Worm (Caenorhabditis elegans) whole organism, young adult: Measurements from ENCODE around the gene nlp-25.

Experiments
- B0035.1 ChIP-seq: sonication (generic microtip); optimal IDR thresholded peaks from 2 replicates; lab custom pipeline; 2016; ENCODE audit warnings: missing genetic modification characterization, mild to moderate bottlenecking, missing compliant biosample characterization, missing genotype, missing genetic modification reagents
- B0336.3 ChIP-seq: fragments of 200-800 bp; sonication (Bioruptor generic); IDR thresholded peaks from 2 replicates; pipeline ENCODE4 v1.3.6; 2022; ENCODE audit warnings: missing genetic modification characterization, missing compliant biosample characterization
- C17E4.6 ChIP-seq: fragments of 200-800 bp; sonication (Bioruptor generic); IDR thresholded peaks from 2 replicates; pipeline ENCODE4 v1.3.6; 2022; ENCODE audit warnings: missing genetic modification reagents, missing genetic modification characterization, missing compliant biosample characterization
- K11D2.4 ChIP-seq: fragments of 200-800 bp; sonication (Bioruptor generic); IDR thresholded peaks from 2 replicates; pipeline ENCODE4 v1.3.6; 2022; ENCODE audit warnings: missing genetic modification reagents, missing genetic modification characterization, missing compliant biosample characterization
- Y95B8A.8 ChIP-seq: fragments of 200-800 bp; sonication (Bioruptor generic); IDR thresholded peaks from 2 replicates; pipeline ENCODE4 v1.3.6; 2022; ENCODE audit warnings: missing genetic modification reagents, missing genetic modification characterization, missing compliant biosample characterization
- akir-1 ChIP-seq: fragments of 200-800 bp; sonication (Bioruptor generic); optimal IDR thresholded peaks from 2 replicates; lab custom pipeline; 2018; ENCODE audit warnings: mild to moderate bottlenecking, missing genetic modification characterization, moderate library complexity, missing compliant biosample characterization
- athp-1 ChIP-seq: sonication (generic microtip); optimal IDR thresholded peaks from 2 replicates; lab custom pipeline; 2017; ENCODE audit warnings: mild to moderate bottlenecking, missing genetic modification characterization, missing compliant biosample characterization
- bed-1 ChIP-seq: fragments of 200-800 bp; sonication (Bioruptor generic); IDR thresholded peaks from 2 replicates; pipeline ENCODE4 v1.3.6; 2022; ENCODE audit warnings: missing genetic modification reagents, missing genetic modification characterization, missing compliant biosample characterization
- ccch-3 ChIP-seq: fragments of 200-800 bp; sonication (Bioruptor generic); optimal IDR thresholded peaks from 2 replicates; lab custom pipeline; 2018; ENCODE audit warnings: mild to moderate bottlenecking, missing genetic modification characterization, missing compliant biosample characterization
- cebp-1 ChIP-seq, 2 experiments: fragments of 200-800 bp in 1 of 2; sonication (Bioruptor generic) in 1 of 2; sonication (generic microtip) in 1 of 2; IDR thresholded peaks in 1 of 2; optimal IDR thresholded peaks in 1 of 2; 2 replicates each; pipeline versions ENCODE4 v1.3.6 to Lab custom; 2017 to 2022; ENCODE audit warnings: missing compliant biosample characterization in 2 of 2, missing genetic modification characterization in 2 of 2, mild to moderate bottlenecking in 1 of 2, missing genetic modification reagents in 1 of 2, moderate library complexity in 1 of 2
- ceh-100 ChIP-seq: fragments of 200-800 bp; sonication (Bioruptor generic); IDR thresholded peaks from 2 replicates; pipeline ENCODE4 v1.3.6; 2022; ENCODE audit warnings: missing genetic modification reagents, missing genetic modification characterization, missing compliant biosample characterization
- ceh-27 ChIP-seq: fragments of 200-800 bp; sonication (Bioruptor generic); optimal IDR thresholded peaks from 2 replicates; lab custom pipeline; 2018; ENCODE audit warnings: mild to moderate bottlenecking, missing genetic modification characterization, moderate library complexity, missing compliant biosample characterization
- egrh-3 ChIP-seq: fragments of 200-800 bp; sonication (Bioruptor generic); IDR thresholded peaks from 2 replicates; pipeline ENCODE4 v1.3.6; 2022; ENCODE audit warnings: missing genetic modification reagents, missing genetic modification characterization, missing compliant biosample characterization
- ets-4 ChIP-seq: fragments of 200-800 bp; sonication (Bioruptor generic); optimal IDR thresholded peaks from 2 replicates; lab custom pipeline; 2018; ENCODE audit warnings: mild to moderate bottlenecking, missing genetic modification characterization, missing compliant biosample characterization
- fkh-3 ChIP-seq: sonication (generic microtip); optimal IDR thresholded peaks from 2 replicates; lab custom pipeline; 2016; ENCODE audit warnings: mild to moderate bottlenecking, missing genetic modification characterization, missing compliant biosample characterization
- hrde-1 ChIP-seq: sonication (generic microtip); optimal IDR thresholded peaks from 2 replicates; lab custom pipeline; 2016; ENCODE audit warnings: missing genetic modification characterization, mild to moderate bottlenecking, missing compliant biosample characterization, moderate library complexity, missing genotype, missing genetic modification reagents, borderline replicate concordance
- lsl-1 ChIP-seq: fragments of 200-800 bp; sonication (Bioruptor generic); optimal IDR thresholded peaks from 2 replicates; lab custom pipeline; 2018; ENCODE audit warnings: mild to moderate bottlenecking, missing genetic modification characterization, moderate library complexity, missing compliant biosample characterization
- mcd-1 ChIP-seq: fragments of 200-800 bp; sonication (Bioruptor generic); IDR thresholded peaks from 2 replicates; pipeline ENCODE4 v1.3.6; 2022; ENCODE audit warnings: missing genetic modification reagents, missing genetic modification characterization, missing compliant biosample characterization
- nfya-1 ChIP-seq: sonication (generic microtip); optimal IDR thresholded peaks from 2 replicates; lab custom pipeline; 2017; ENCODE audit warnings: antibody characterized with exemption, missing compliant biosample characterization, missing genetic modification characterization, borderline replicate concordance; ENCODE audit not compliant: insufficient read depth
- nfyb-1 ChIP-seq: fragments of 200-800 bp; sonication (Bioruptor generic); IDR thresholded peaks from 2 replicates; pipeline ENCODE4 v1.3.6; 2022; ENCODE audit warnings: missing genetic modification reagents, missing genetic modification characterization, missing compliant biosample characterization
- nhr-27 ChIP-seq: fragments of 200-800 bp; sonication (Bioruptor generic); optimal IDR thresholded peaks from 2 replicates; lab custom pipeline; 2018; ENCODE audit warnings: mild to moderate bottlenecking, missing genetic modification characterization, moderate library complexity, missing compliant biosample characterization
- rcor-1 ChIP-seq: fragments of 200-800 bp; sonication (Bioruptor generic); IDR thresholded peaks from 2 replicates; pipeline ENCODE4 v1.3.6; 2022; ENCODE audit warnings: missing genetic modification reagents, missing genetic modification characterization, missing compliant biosample characterization
- rpc-1 ChIP-seq, 2 experiments: fragments of 150-350 bp in 1 of 2; sonication (generic microtip) in 1 of 2; optimal IDR thresholded peaks; 2 replicates each; lab custom pipeline; 2014 to 2018; ENCODE audit warnings: missing biosample characterization in 1 of 2, missing genetic modification characterization in 1 of 2, missing genetic modification reagents in 1 of 2, missing genotype in 1 of 2
- snpc-4 ChIP-seq, 5 experiments: fragments of 150-350 bp in 1 of 5; sonication (generic microtip) in 4 of 5; optimal IDR thresholded peaks; 2 replicates each; lab custom pipeline; 2014 to 2018; ENCODE audit warnings: missing genetic modification characterization in 5 of 5, missing biosample characterization in 3 of 5, antibody characterized with exemption in 2 of 5, mild to moderate bottlenecking in 2 of 5, missing compliant biosample characterization in 2 of 5, missing genotype in 2 of 5, moderate library complexity in 2 of 5, missing genetic modification reagents in 1 of 5
- somi-1 ChIP-seq: fragments of 200-800 bp; sonication (Bioruptor generic); optimal IDR thresholded peaks from 2 replicates; lab custom pipeline; 2018; ENCODE audit warnings: mild to moderate bottlenecking, missing genetic modification characterization, missing compliant biosample characterization
- sptf-2 ChIP-seq: fragments of 200-800 bp; sonication (Bioruptor generic); optimal IDR thresholded peaks from 2 replicates; lab custom pipeline; 2018; ENCODE audit warnings: mild to moderate bottlenecking, missing genetic modification characterization, missing compliant biosample characterization
- tbp1 ChIP-seq: fragments of 200-800 bp; sonication (Bioruptor generic); optimal IDR thresholded peaks from 2 replicates; lab custom pipeline; 2018; ENCODE audit warnings: mild to moderate bottlenecking, missing genetic modification characterization, missing compliant biosample characterization
- xnd-1 ChIP-seq: sonication (generic microtip); optimal IDR thresholded peaks from 2 replicates; lab custom pipeline; 2016; ENCODE audit warnings: missing genotype, missing genetic modification reagents, missing genetic modification characterization, missing compliant biosample characterization
- zfh-2 ChIP-seq: fragments of 200-800 bp; sonication (Bioruptor generic); conservative IDR thresholded peaks from 2 replicates; pipeline ENCODE4 v1.3.6; 2022; ENCODE audit warnings: missing genetic modification reagents, missing genetic modification characterization, missing compliant biosample characterization
- zim-3 ChIP-seq: sonication (generic microtip); optimal IDR thresholded peaks from 2 replicates; lab custom pipeline; 2017; ENCODE audit warnings: mild to moderate bottlenecking, missing genetic modification characterization, moderate library complexity, missing compliant biosample characterization
- ztf-18 ChIP-seq: sonication (generic microtip); optimal IDR thresholded peaks from 2 replicates; lab custom pipeline; 2016; ENCODE audit warnings: missing genotype, mild to moderate bottlenecking, missing genetic modification characterization, missing compliant biosample characterization
- ztf-22 ChIP-seq: fragments of 200-800 bp; sonication (Bioruptor generic); optimal IDR thresholded peaks from 2 replicates; lab custom pipeline; 2018; ENCODE audit warnings: mild to moderate bottlenecking, missing genetic modification characterization, moderate library complexity, missing compliant biosample characterization
- ztf-26 ChIP-seq: sonication (generic microtip); optimal IDR thresholded peaks from 2 replicates; lab custom pipeline; 2017; ENCODE audit warnings: missing genetic modification characterization, missing compliant biosample characterization

The nlp-25 gene

DNA sequence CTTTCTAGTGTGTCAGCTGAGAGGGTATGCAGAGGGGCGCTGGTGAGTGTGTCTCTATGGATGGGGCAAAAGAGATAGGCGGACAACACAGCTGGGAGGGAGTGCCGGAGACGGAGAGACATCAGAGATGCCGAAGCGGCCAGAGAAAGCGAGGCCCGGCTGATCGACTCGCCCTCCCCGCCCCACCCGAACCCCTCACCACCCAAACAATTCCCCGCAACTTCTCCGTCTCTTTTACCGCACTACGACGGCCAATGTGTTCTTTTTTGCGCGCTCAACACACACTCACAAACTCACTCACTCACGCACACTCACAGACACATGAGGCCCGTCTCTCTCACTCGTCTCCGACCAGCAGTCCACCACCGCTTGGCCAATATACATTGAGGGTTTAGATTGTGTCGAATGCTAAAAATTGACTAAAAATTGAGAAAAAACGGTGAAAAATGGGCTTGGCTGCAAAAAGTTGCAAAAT lies 16.5 kb downstream of the nlp-25 start, which contains the start of gene Y43F8C.3 (continued):
- TF ChIP-seq nfyb-1 (GFP tag; lab: Robert Waterston, UW) (peak; percentile 66; the same call in 1 of the 2 replicates), zfh-2 (GFP tag; lab: Robert Waterston, UW) (peak; percentile 99), K11D2.4 (GFP tag; lab: Robert Waterston, UW) (peak; percentile 47; the same call in 1 of the 2 replicates), mcd-1 (GFP tag; lab: Robert Waterston, UW) (peak; percentile 62), rcor-1 (GFP tag; lab: Robert Waterston, UW) (0 out of 2 replicates have a peak, but pooled peaks have one; percentile 38), egrh-3 (GFP tag; lab: Robert Waterston, UW) (peak; percentile 93), tbp1 (GFP tag; lab: Kevin White, UChicago) (peak; percentile 6), nhr-27 (tag; lab: Kevin White, UChicago) (no peak), nfya-1 (tag; lab: Kevin White, UChicago) (no peak), ceh-27 (GFP tag; lab: Kevin White, UChicago) (peak; percentile 84), C17E4.6 (GFP tag; lab: Robert Waterston, UW) (no peak), ccch-3 (GFP tag; lab: Kevin White, UChicago) (no peak), ceh-100 (GFP tag; lab: Robert Waterston, UW) (no peak), zim-3 (tag; lab: Kevin White, UChicago) (no peak), ets-4 (GFP tag; lab: Kevin White, UChicago) (peak; percentile 4), hrde-1 (tag; lab: Kevin White, UChicago) (no peak), bed-1 (GFP tag; lab: Robert Waterston, UW) (no peak), somi-1 (peak; percentile 33), ztf-18 (tag; lab: Kevin White, UChicago) (no peak), ztf-22 (no peak), snpc-4 (GFP tag; optimal IDR thresholded peaks at IDR 0.05; lab: Kevin White, UChicago) (peak; percentile 20), snpc-4 (tag; optimal IDR thresholded peaks at IDR 0.05; lab: Kevin White, UChicago) (peak in 1 of 4 experiments; percentile 38), Y95B8A.8 (no peak), athp-1 (peak; percentile 13), ztf-26 (peak; percentile 68), xnd-1 (tag; lab: Kevin White, UChicago) (no peak), cebp-1 (GFP tag; IDR thresholded peaks at IDR 0.05; lab: Robert Waterston, UW) (no peak), cebp-1 (tag; optimal IDR thresholded peaks at IDR 0.05; lab: Kevin White, UChicago) (peak; percentile 78), akir-1 (no peak), B0035.1 (tag; lab: Kevin White, UChicago) (no peak), lsl-1 (GFP tag; lab: Kevin White, UChicago) (no peak), fkh-3 (tag; lab: Kevin White, UChicago) (no peak), sptf-2 (peak; percentile 39)

DNA sequence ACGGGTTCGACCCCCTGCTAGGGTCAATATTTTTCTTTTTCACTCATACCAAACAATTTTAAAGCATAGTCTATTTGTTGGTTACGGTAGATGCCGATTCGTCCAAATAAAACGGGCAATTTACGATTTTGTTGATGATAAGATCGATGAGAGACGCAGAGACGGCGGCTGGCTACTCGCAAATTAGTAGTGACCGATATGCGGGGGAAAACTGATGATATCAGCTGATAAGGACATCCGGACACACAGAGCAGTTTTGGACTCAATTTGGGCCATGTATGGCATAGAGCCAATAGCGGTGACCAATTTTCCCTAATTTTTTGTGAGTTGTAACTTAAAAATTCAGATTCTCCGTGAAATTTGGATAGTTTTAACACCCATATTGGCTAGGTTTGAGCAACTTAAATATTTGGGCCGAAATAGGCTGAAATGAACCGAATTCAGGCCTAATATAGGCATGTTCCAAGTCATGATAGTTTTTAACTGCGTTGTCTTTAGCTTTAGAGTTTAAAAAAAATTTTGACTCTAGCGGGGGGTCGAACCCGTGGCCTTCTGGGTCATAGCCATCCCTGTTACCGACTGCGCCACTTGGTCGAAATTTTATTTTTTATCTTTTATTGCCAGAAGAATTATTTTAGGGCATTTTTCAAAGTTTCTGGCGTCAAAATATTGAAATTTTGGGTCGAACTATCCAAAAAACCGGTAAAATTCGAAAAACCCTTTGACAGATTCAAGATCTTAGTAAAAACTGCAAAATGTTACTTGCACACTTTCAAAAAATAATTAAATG lies 17.7 kb downstream of the nlp-25 start:
- TF ChIP-seq rpc-1 (optimal IDR thresholded peaks at IDR 0.05; lab: Kevin White, UChicago) (peak; percentile 24), rpc-1 (tag; optimal IDR thresholded peaks at IDR 0.05; lab: Kevin White, UChicago) (peak; percentile 58), B0336.3 (GFP tag; lab: Robert Waterston, UW) (no peak)
